Fruit fly (Drosophila melanogaster) S2 (cell line): ENCODE results near the gene CG7794.

ENCODE experiments used
- CG8478 ChIP-seq: fragments of >200 bp; optimal IDR thresholded peaks from 2 replicates; lab custom pipeline; 2018
- CTCF ChIP-seq, 2 experiments: fragments of >200 bp; optimal IDR thresholded peaks; 2 replicates each; lab custom pipeline; 2018

Gene CG7794

DNA sequence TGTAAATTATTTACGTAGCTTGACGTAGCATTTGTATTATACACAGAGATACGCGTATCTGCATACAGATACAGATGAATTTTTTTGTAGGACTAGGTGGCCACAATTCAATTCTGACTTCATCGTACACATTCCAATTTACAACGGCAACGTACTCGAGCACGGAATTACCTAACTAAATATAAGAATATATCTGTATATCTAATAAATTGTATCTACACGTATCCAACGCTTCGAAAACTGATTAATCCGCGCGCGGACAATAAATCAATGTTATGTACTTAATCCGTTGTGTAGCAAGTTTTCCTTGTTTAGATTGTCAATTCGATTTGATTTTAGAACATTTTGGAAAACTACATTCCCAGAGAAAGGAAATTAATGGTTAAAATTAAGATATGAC is at the start of gene CG7794:
TSS of gene CG7794 (plus strand) at position 301 of the 400 bp plus-strand sequence.
- no peak for TF ChIP-seq CTCF (optimal IDR thresholded peaks at IDR 0.05; lab: Kevin White, UChicago)
- TF ChIP-seq CG8478 (lab: Kevin White, UChicago) = no peak

DNA sequence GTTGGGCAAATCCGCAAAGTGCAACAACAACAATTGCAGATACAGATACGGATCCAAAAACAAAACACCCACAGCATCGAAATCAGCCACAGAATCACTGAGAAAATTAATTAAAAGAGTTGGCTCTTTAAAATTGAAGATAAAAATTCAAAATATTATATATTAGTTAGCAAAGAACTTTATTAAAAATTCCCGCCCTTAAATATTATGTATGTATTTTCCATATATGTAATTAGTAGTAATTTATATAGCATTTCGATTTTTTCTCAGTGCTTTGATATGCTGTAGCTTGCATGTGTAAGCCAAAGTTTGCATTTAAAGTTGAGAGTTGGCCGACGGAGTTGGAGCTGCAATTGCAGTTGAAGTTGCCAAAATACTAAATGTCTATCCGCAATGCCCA is 18.8 kb upstream of the CG7794 start:
- TF ChIP-seq CG8478 (lab: Kevin White, UChicago) = no peak
- no peak for TF ChIP-seq CTCF (optimal IDR thresholded peaks at IDR 0.05; lab: Kevin White, UChicago)

dm6 chr3R:18006483-18006882 is 17.0 kb upstream of the CG7794 start:
- TF ChIP-seq CTCF (optimal IDR thresholded peaks at IDR 0.05; lab: Kevin White, UChicago) (no peak), CG8478 (lab: Kevin White, UChicago) (no peak)

DNA sequence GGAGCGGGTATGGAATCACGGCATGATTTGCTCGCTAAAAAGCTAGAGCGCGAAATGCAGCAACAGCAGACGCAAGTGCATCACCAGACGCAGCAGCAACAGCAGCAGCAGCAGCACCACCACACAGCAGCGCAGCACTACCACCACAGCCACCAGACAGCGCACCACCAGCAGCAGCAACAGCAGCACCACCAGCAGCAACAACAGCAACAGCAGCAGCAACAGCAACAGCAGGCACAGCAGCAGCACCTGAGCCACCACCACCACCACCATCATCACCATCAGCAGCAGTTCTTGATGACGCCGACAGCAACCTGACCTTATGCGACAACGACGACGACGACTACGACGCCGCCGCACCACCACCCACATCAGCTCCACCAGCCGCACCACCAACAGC is 10.4 kb upstream of the CG7794 start:
- TF ChIP-seq CTCF (optimal IDR thresholded peaks at IDR 0.05; lab: Kevin White, UChicago) (no peak), CG8478 (lab: Kevin White, UChicago) (no peak)

DNA sequence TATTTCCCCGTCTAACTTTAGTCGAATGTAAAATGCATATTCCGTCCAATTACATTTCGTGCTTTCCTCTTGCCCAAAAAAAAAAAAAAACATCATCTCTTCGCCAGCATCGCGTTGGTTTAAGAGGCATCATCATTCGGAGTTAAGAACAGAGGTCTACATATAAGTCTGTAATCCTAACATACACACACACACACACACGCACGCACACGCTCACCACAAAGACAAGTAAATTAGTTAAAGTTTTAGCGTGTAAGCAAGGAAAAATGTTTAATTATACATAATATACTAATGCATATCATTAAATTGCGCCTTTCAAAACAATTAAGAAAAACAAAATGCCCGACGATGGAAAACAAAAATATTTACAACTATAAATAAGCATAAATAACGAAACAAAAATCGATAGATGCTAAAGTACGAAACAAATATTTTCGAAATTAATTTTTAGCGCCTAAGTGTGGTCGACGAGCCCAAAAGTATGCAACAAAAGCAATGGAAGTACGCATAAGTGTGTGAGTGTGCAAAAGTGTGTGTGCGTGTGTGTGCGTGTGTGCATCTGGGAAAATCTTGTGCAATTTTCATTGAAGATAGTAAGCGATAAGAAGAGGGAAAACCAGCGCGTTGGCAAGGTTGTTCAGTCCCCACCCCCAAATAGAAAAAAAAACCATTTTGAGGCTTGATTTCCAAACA is 7.7 kb upstream of the CG7794 start:
- TF ChIP-seq CTCF (optimal IDR thresholded peaks at IDR 0.05; lab: Kevin White, UChicago) (no peak), CG8478 (lab: Kevin White, UChicago) (no peak)

dm6 chr3R:18018828-18019461 is 4.6 kb upstream of the CG7794 start, which contains the start of gene DNaseII:
TSS of gene DNaseII (plus strand) at chr3R:18019375.
- no peak for TF ChIP-seq CG8478 (lab: Kevin White, UChicago)
- TF ChIP-seq CTCF (optimal IDR thresholded peaks at IDR 0.05; lab: Kevin White, UChicago) = no peak

DNA sequence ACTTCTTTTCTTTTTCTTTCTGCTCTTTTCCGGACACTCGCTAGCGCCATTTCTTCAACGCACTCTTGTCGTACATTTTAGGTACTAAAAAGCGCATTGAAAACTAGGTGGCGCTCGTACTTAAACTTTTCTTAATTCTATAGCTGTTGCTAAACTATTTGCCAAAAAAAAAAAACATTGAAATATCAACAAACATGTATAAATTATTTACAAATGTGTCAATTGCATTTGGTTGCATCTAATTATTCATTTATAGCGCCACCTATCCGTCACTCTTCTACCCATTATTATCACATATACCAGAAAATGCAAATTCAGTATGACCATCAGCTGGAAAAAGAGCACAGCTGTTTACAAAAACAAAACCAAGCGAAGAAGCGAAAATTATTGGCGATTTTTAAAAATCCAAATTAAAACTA is 2.2 kb upstream of the CG7794 start, which contains the start of gene CG7785:
TSS of gene CG7785 (plus strand) at position 340 of the 419 bp plus-strand sequence.
- TF ChIP-seq CG8478 (lab: Kevin White, UChicago) (no peak), CTCF (optimal IDR thresholded peaks at IDR 0.05; lab: Kevin White, UChicago) (peak; percentile 89 to 90)

- TF ChIP-seq CTCF (optimal IDR thresholded peaks at IDR 0.05; lab: Kevin White, UChicago) (no peak), CG8478 (lab: Kevin White, UChicago) (no peak)
These were observed 3.0 kb downstream of the CG7794 start for dm6 chr3R:18026536-18026935.

DNA sequence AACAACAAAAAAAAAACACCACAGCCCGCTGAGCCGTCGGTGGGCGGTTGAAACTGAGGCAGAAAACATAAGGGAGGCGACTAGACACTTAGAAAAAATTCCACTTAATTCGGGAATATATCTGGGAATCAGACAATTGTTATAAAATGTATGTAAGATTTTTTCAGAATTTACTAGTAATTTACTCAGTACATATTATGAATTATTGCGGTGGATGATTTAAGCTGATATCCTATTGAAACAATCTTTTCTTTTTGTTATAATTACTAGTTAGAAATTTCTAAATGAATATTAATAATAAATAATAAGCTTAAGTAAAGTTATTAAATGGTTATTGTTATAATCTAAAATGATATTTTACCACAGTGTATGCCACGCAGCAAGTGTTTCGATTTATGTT is 3.8 kb downstream of the CG7794 start:
- no peak for TF ChIP-seq CG8478 (lab: Kevin White, UChicago)
- no peak for TF ChIP-seq CTCF (optimal IDR thresholded peaks at IDR 0.05; lab: Kevin White, UChicago)

- TF ChIP-seq CG8478 (lab: Kevin White, UChicago) (no peak), CTCF (optimal IDR thresholded peaks at IDR 0.05; lab: Kevin White, UChicago) (no peak)
These were observed 4.3 kb downstream of the CG7794 start for dm6 chr3R:18027789-18028188.

DNA sequence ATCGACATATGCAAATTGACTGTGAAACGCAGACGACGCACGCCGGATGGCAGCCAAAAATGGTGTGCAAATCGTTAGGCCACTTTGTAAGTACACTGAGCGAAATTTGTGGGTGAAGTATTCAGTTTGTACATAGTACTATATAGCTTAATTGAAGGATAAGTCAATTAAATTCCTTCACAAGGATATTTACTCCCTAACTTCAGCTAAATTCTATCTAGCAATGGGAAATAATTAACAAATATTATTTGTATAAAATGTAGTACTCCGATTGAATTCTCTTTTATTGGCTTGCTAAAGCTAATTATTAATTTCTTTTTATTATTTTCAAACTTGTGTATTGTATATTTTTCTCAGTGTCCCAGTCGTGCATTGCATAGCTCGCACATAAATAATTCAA is 5.6 kb downstream of the CG7794 start:
- TF ChIP-seq CTCF (optimal IDR thresholded peaks at IDR 0.05; lab: Kevin White, UChicago) (no peak), CG8478 (lab: Kevin White, UChicago) (no peak)

- no peak for TF ChIP-seq CG8478 (lab: Kevin White, UChicago)
- TF ChIP-seq CTCF (optimal IDR thresholded peaks at IDR 0.05; lab: Kevin White, UChicago) = no peak
These were observed 20.1 kb downstream of the CG7794 start for dm6 chr3R:18043579-18043978.

- no peak for TF ChIP-seq CG8478 (lab: Kevin White, UChicago)
- TF ChIP-seq CTCF (optimal IDR thresholded peaks at IDR 0.05; lab: Kevin White, UChicago) = no peak
These were observed 25.9 kb downstream of the CG7794 start for dm6 chr3R:18049272-18050015.

DNA sequence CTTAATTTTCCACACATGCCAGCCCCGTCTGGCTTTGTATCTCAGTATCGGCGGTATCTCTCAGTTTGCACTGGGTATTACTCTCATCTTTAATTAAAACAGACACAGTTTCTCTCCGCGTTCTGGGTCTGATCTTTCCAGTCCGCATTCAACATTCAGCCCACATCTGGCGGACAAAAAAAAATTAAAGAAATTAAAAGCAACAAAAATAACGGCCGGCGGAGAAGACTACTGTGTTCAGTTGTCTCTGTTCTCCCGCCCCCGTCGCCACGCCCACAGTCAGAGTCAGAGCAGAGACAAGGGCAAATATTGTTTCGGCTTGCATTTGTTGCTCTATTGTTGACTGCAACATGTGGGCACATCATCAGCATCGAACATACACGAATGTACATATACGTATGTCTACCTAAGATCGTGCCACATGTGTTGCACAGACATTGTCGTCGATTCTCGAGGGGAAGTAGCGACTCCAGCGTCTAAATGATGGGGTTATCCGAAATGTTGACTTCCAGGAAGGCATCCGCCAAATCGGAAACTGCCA is 26.6 kb downstream of the CG7794 start:
- TF ChIP-seq CG8478 (lab: Kevin White, UChicago) = no peak
- TF ChIP-seq CTCF (optimal IDR thresholded peaks at IDR 0.05; lab: Kevin White, UChicago) = no peak

DNA sequence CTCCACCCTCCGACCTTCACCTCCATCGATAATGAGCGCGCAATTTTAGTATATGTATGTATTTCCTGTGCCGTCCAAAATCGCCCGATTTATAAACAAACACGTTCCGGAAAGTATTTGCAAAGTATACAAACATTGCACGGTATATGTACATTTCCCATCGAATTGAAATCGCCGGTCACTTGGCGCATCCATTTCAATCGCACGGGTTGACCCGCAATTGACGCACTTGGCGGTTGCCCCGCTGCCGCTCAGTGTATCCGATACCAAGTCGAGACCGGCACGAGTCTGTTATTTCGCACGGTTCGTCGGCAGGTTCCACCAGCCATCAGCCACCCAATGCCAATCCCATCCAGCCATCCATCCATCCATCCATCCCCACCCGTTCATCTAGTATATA is 27.1 kb downstream of the CG7794 start:
- TF ChIP-seq CTCF (optimal IDR thresholded peaks at IDR 0.05; lab: Kevin White, UChicago) = no peak
- no peak for TF ChIP-seq CG8478 (lab: Kevin White, UChicago)
